Worm (Caenorhabditis elegans) whole organism, mixed stage, embryonic: ENCODE results near the gene F22B3.10.

Source experiments
- elt-1 ChIP-seq: sonication (generic microtip); optimal IDR thresholded peaks from 2 replicates; lab custom pipeline; 2017; ENCODE audit warnings: missing genetic modification characterization, mild to moderate bottlenecking, missing compliant biosample characterization, antibody characterized with exemption, moderate library complexity, borderline replicate concordance; ENCODE audit not compliant: insufficient read depth
- elt-3 ChIP-seq: fragments of 150-350 bp; optimal IDR thresholded peaks from 2 replicates; lab custom pipeline; 2014; ENCODE audit warnings: missing biosample characterization, missing genetic modification characterization
- hlh-1 ChIP-seq: fragments of 150-350 bp; optimal IDR thresholded peaks from 2 replicates; lab custom pipeline; 2014; ENCODE audit warnings: missing biosample characterization, missing genetic modification reagents, missing genetic modification characterization
- lin-13 ChIP-seq: fragments of 150-350 bp; optimal IDR thresholded peaks from 2 replicates; lab custom pipeline; 2014; ENCODE audit warnings: missing biosample characterization, missing genetic modification characterization

ce11 chrIV:11363806-11364562, 50.8 kb downstream of the F22B3.10 start:
- TF ChIP-seq lin-13 (tag; lab: Kevin White, UChicago) (no peak), elt-1 (no peak), hlh-1 (no peak), elt-3 (tag; lab: Kevin White, UChicago) (no peak)
